Worm (Caenorhabditis elegans) whole organism, L4/young adult: Measurements from ENCODE around the gene lbp-3.

Experiments
- W03F9.2 ChIP-seq: fragments of 150-350 bp; optimal IDR thresholded peaks from 2 replicates; lab custom pipeline; 2014; ENCODE audit warnings: missing biosample characterization, missing genetic modification characterization
- dao-5 ChIP-seq: sonication (generic microtip); optimal IDR thresholded peaks from 2 replicates; lab custom pipeline; 2016; ENCODE audit warnings: missing genotype, missing genetic modification characterization, moderate library complexity, missing compliant biosample characterization
- him-1 ChIP-seq: sonication (generic microtip); optimal IDR thresholded peaks from 2 replicates; lab custom pipeline; 2016; ENCODE audit warnings: missing genotype, missing genetic modification reagents, missing genetic modification characterization, missing compliant biosample characterization

lbp-3 gene

DNA sequence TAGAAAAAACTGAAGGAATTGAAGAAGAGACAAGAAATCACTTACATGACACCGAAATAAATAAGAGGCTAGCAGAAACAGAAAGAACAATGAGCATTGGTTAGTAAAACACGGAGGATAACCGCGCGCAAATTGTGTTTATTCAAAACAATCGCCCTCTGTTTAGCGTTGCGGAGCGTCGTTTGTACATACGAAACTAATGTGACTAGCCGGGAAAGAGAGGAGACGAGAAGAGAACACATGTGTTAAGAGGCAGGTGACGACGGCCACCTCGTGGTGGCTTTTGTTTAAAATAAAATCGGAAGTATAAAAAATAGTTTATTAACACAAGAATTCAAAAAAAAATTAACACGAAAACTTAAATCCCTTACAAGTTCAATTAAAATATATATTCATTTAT lies 11.4 kb upstream of the lbp-3 start, which contains the start of gene F40F4.7:
Gene F40F4.7, minus strand, starts transcription at position 122 of the 400 bp plus-strand sequence.
- no peak for TF ChIP-seq dao-5 (tag; lab: Kevin White, UChicago)
- no peak for TF ChIP-seq W03F9.2 (tag; lab: Kevin White, UChicago)
- TF ChIP-seq him-1, result no peak

DNA sequence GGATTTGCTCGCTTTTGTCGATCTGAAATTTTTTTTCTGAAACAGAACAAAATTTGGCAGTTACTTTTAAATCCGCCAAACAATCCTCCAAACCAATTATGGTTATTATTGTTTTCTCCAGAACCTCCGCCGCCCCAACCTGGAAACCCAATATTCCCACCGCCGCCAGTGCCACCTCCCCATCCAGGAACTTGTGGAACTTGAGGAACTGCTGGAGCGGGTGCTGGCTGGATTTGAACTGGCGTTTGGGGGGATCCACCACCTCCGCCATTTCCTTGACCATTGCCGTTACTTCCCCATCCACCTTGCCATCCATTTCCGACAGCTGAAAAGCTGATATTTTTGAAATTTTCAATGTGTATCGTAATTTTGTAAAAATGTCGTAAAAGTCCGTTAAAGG lies 9.4 kb upstream of the lbp-3 start:
- TF ChIP-seq dao-5 (tag; lab: Kevin White, UChicago) (no peak), him-1 (no peak), W03F9.2 (tag; lab: Kevin White, UChicago) (no peak)

DNA sequence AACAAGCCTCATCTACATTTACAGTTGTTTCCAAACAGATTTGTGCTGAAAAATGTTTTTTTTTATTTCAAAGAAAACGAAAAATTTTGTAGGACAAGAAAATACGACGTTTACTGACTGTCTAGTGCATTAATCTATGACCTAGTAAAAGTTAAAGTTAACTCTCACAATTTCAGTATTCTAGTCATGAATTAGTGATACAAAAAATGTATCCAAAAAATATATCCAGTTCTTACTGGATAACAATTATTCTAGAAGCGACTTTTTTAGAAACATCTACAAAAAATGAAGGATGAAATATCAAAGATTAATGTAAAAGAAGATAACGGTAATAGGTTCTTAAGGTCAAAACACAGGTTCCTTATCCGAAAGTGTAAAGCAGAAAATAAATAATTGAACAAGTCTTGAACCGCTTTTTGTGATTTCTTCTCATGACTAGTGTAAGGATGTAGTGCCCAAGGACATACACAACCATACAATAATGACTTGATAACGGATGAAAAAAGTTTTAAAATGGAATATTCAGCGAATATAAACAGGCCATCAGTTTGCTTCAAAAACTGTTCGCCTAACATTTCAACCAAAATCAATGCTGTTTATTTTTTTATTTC lies 6.6 kb upstream of the lbp-3 start, which contains the start of gene pqn-37:
Gene pqn-37, minus strand, starts transcription at position 51 of the 611 bp plus-strand sequence.
- no peak for TF ChIP-seq W03F9.2 (tag; lab: Kevin White, UChicago)
- TF ChIP-seq dao-5 (tag; lab: Kevin White, UChicago), result no peak
- no peak for TF ChIP-seq him-1

DNA sequence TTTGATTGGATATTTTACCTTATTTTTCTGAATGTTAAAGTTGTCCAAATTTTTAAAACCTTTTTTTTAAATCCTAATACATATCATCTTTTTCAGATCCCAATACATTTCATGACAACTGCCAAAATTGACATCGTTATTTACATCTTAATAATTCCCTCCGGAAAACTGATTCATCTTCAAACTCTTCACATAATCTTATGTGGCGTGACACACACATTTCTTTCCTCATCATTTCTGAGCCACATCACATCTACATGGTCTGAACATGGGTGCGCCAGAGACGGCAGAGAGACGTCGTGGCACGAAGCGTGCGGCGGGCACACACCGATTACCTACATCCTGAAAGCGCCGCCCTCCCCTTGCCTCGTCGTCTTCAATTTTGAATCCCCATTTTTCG lies 4.7 kb upstream of the lbp-3 start, which contains the start of gene tba-9:
Gene tba-9, plus strand, starts transcription at position 301 of the 400 bp plus-strand sequence.
- TF ChIP-seq W03F9.2 (tag; lab: Kevin White, UChicago), result no peak

DNA sequence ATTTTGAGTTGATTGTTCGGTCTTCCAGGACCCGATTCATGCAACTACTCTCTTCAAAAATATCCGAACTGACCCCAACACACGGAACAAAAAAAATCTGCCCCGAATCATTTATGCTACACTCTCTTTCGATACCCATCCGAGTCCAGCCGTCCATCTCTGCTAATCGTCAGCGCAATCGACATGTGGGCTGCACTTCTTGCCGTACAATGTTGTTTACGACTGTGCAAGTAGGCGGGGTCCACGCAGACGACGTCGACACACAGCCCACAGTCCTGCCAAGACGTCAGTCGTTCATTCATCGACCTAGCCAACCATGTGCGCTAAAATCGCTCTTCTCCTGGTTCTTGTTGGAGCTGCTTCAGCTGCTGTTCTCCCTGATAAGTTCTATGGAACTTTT lies 1.7 kb downstream of the lbp-3 start, which contains the start of gene lbp-1:
Gene lbp-1, plus strand, starts transcription at position 301 of the 400 bp plus-strand sequence.
- no peak for TF ChIP-seq dao-5 (tag; lab: Kevin White, UChicago)
- no peak for TF ChIP-seq W03F9.2 (tag; lab: Kevin White, UChicago)
- TF ChIP-seq him-1, result no peak

DNA sequence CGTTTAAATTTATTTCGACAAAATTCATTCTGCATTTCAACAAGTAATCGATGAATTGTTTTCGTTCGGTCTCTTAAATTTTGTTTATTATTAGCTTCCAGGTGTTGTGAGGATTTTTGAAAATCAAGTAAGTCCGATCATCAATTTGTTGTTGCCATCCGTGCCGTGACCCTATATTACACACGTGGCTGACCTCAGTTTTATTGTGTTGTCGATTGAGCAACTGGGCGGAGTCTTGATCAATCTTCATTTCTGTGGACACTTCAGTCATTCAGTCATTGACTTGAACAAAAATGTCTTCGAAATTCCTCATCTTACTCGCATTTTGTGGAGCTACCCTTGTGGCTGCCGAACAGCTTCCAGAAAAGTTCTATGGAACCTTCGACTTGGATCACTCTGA lies 3.3 kb downstream of the lbp-3 start, which contains the start of gene lbp-2:
Gene lbp-2, plus strand, starts transcription at position 102 of the 400 bp plus-strand sequence.
- TF ChIP-seq him-1 (no peak), W03F9.2 (tag; lab: Kevin White, UChicago) (no peak), dao-5 (tag; lab: Kevin White, UChicago) (no peak)

DNA sequence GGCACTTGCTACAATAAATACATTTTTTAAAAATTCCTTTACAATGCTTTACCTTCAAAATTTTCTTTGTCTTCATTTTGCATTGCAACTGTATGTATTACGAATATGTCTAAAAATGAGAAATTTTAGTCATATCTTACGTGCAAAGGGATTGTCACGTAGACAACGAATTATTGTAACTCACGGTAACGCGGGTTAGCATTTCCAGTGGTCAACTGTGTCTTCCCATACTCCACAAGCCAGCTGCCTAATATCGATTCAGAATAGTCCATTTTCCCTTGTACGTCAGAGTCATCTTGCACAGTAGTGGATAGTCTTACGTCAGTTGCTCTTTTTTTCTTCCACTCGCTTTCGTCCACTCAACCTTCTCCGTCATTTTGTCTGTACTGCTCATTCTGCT lies 5.4 kb downstream of the lbp-3 start, which contains the start of gene fbxb-71:
Gene fbxb-71, plus strand, starts transcription at position 301 of the 400 bp plus-strand sequence.
- TF ChIP-seq him-1 (no peak), dao-5 (tag; lab: Kevin White, UChicago) (no peak), W03F9.2 (tag; lab: Kevin White, UChicago) (no peak)

DNA sequence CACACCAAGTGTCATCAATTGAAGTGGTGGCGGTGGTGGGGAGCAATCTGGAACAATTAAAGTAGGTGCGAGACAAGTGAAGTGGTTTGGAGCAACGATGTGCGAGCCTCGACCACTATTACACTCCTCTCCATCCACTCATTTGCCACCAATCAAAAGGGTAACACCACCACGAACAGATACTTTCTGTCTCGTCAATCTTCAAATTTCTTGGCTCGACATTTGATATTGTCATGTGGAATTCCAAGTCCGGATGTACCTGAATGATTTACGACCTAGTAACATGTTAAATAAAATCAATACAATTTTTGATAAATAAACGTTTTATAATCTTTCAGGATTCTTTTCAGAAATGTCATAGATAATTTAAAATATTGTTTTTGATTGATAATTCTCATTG lies 13.6 kb downstream of the lbp-3 start, which contains the start of gene sul-1:
Gene sul-1, minus strand, starts transcription at position 101 of the 400 bp plus-strand sequence.
- TF ChIP-seq him-1 (no peak), W03F9.2 (tag; lab: Kevin White, UChicago) (no peak), dao-5 (tag; lab: Kevin White, UChicago) (no peak)

DNA sequence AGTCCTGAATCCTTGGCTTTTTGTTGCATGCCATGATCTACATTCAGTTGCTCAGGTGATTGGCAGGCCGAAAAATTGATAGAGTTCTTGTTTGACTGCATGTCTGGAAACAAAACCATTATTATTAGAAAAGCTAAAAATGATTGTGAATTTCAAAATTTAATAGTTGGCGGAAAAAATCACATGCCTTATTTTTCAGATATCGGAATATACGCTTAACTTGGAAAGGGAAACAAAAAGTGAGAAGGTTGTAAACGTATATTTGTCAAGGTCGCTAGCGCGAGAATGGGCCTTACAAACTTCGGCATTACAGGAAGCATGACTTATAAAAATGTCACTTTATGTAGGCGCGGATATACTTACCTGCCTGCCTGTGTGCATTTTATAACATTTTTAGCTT lies 14.5 kb downstream of the lbp-3 start, which contains the start of gene K09C4.9:
Gene K09C4.9, minus strand, starts transcription at position 101 of the 400 bp plus-strand sequence.
- TF ChIP-seq W03F9.2 (tag; lab: Kevin White, UChicago) (no peak), him-1 (no peak), dao-5 (tag; lab: Kevin White, UChicago) (no peak)

DNA sequence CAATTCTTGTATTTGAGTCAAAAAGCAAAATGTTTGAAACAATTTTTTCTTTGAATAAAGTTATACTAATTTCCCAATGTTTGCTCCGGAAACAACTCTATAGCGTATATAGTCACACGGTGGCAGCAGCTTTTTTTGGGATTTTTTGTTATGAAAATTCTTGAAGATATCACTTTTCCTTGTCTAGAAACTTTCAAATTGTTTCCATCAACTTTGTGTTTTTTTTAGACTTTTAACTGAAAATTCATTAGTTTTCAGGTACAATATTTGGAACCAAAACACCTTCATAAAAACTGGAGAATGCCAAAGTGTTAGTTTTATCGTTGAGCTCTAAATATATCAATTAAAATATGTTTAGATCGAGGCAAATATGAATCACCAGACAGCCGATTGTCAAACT lies 15.4 kb downstream of the lbp-3 start, which contains the start of gene K09C4.7:
Gene K09C4.7, plus strand, starts transcription at position 301 of the 400 bp plus-strand sequence.
- TF ChIP-seq W03F9.2 (tag; lab: Kevin White, UChicago), result no peak
- TF ChIP-seq him-1, result no peak
- no peak for TF ChIP-seq dao-5 (tag; lab: Kevin White, UChicago)

DNA sequence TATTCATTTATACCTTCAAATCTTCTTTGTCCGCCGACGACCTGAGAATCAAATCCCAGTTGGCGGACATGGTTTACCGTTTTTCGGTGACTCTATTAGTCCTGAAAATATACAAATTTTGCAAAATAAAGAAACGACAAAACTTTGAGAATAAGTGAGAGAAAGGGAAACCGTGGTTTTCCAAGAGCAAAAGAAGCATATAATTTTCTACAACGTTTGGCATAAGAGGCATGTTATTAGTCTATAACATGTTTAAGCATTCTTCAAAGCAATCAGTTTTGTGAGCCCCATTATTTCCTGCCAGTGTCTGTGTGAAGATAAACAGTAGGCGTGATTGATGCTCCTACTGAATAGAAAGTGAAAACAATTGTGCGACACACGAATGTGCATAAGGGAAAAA lies 23.0 kb downstream of the lbp-3 start, which contains the start of gene K09C4.10:
Gene K09C4.10, minus strand, starts transcription at position 101 of the 400 bp plus-strand sequence.
- TF ChIP-seq W03F9.2 (tag; lab: Kevin White, UChicago) (no peak), him-1 (no peak), dao-5 (tag; lab: Kevin White, UChicago) (no peak)

DNA sequence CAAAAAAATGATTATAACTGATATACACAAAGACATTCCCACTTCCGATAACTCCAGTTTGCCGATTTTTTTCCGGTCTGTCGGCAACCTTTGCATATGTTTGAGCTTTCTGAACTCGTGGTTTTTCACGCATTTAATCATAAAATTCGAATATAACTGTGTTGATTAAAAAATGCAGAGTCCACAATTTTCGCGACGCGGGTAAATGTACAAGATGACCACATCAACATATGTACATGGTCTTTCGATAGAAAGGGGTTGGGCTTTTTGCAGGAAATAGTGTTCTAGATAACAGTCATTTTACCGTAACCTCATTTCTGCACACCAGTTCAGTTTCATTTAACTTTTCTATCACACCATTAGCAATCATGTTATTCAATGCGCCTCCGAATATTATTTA lies 25.1 kb downstream of the lbp-3 start, which contains the start of gene K09C4.5:
Gene K09C4.5, plus strand, starts transcription at position 326 of the 400 bp plus-strand sequence.
- TF ChIP-seq W03F9.2 (tag; lab: Kevin White, UChicago) (no peak), dao-5 (tag; lab: Kevin White, UChicago) (no peak), him-1 (no peak)

DNA sequence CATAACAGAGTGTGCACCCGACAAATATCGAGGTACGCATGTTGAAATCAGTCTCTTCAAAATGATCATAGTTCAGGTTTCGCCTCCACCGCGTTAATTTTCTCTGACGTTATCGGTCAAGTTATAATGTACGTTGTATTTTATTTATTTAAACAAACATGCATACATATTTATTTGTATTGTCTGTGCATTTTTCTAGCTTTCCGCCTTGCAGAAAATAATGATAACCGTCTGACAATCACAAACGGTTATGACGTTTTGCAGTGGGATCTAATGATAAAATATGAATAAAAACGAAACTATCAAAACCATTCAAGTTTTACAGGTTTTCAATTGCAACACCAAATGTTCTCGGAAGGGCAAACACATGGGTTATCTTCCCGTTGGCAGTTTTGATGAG lies 26.0 kb downstream of the lbp-3 start:
- TF ChIP-seq W03F9.2 (tag; lab: Kevin White, UChicago), result no peak

DNA sequence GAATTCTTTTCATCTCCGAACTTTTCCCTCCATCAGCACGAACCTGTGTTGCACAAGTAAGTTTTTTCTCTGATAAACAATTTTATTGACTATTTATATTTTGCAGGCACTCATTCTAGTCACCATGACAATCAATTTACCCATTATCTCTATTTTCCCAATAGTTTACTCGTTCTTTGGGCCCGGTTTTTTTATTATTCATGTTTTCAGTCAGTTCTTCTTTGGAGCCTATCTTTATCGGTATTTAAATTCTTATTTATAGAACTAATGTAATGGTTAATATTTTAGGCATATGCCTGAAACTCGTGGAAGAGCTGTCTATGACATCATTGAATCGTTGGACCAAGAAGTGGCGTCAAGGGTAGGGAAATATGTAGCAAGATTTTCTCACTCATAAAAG lies 27.8 kb downstream of the lbp-3 start:
- TF ChIP-seq W03F9.2 (tag; lab: Kevin White, UChicago), result no peak
- no peak for TF ChIP-seq dao-5 (tag; lab: Kevin White, UChicago)
- no peak for TF ChIP-seq him-1
